Worm (Caenorhabditis elegans) whole organism, early embryonic: ENCODE measurements around the gene F37C4.4.

Experiments used
- B0310.2 ChIP-seq: sonication (generic microtip); optimal IDR thresholded peaks from 2 replicates; lab custom pipeline; 2016; ENCODE audit warnings: mild to moderate bottlenecking, missing genetic modification characterization, missing compliant biosample characterization
- F13C5.2 ChIP-seq: sonication (generic microtip); optimal IDR thresholded peaks from 2 replicates; lab custom pipeline; 2017; ENCODE audit warnings: mild to moderate bottlenecking, missing genetic modification characterization, inconsistent platforms, missing compliant biosample characterization
- aly-1 ChIP-seq: sonication (generic microtip); optimal IDR thresholded peaks from 2 replicates; lab custom pipeline; 2016; ENCODE audit warnings: missing genetic modification characterization, missing compliant biosample characterization
- ama-1 ChIP-seq: fragments of 150-350 bp; optimal IDR thresholded peaks from 2 replicates; lab custom pipeline; 2014
- ceh-13 ChIP-seq: fragments of 200-800 bp; sonication (Bioruptor generic); optimal IDR thresholded peaks from 2 replicates; lab custom pipeline; 2018; ENCODE audit warnings: mild to moderate bottlenecking, missing genetic modification characterization, missing compliant biosample characterization
- ceh-36 ChIP-seq: sonication (generic microtip); optimal IDR thresholded peaks from 2 replicates; lab custom pipeline; 2016; ENCODE audit warnings: missing genetic modification characterization, inconsistent platforms, missing compliant biosample characterization
- ets-7 ChIP-seq: sonication (generic microtip); optimal IDR thresholded peaks from 2 replicates; lab custom pipeline; 2016; ENCODE audit warnings: missing genotype, missing genetic modification characterization, missing compliant biosample characterization
- flt-1 ChIP-seq: fragments of 200-800 bp; sonication (Bioruptor generic); IDR thresholded peaks from 2 replicates; pipeline ENCODE4 v1.3.6; 2022; ENCODE audit warnings: missing genetic modification characterization, missing compliant biosample characterization
- hmbx-1 ChIP-seq: sonication (generic microtip); optimal IDR thresholded peaks from 2 replicates; lab custom pipeline; 2016; ENCODE audit warnings: mild to moderate bottlenecking, missing genetic modification characterization, missing compliant biosample characterization
- hmg-4 ChIP-seq: fragments of 200-800 bp; sonication (Bioruptor generic); optimal IDR thresholded peaks from 2 replicates; lab custom pipeline; 2018; ENCODE audit warnings: mild to moderate bottlenecking, missing genetic modification characterization, missing compliant biosample characterization
- hnd-1 ChIP-seq: sonication (generic microtip); optimal IDR thresholded peaks from 2 replicates; lab custom pipeline; 2016; ENCODE audit warnings: missing genetic modification characterization, missing compliant biosample characterization
- pes-1 ChIP-seq: fragments of 200-800 bp; sonication (Bioruptor generic); IDR thresholded peaks from 2 replicates; pipeline ENCODE4 v1.3.6; 2022; ENCODE audit warnings: missing genetic modification reagents, missing genetic modification characterization, missing compliant biosample characterization
- scrt-1 ChIP-seq: fragments of 200-800 bp; sonication (Bioruptor generic); IDR thresholded peaks from 2 replicates; pipeline ENCODE4 v1.3.6; 2022; ENCODE audit warnings: missing genetic modification characterization, missing compliant biosample characterization
- sea-1 ChIP-seq: fragments of 200-800 bp; sonication (Bioruptor generic); conservative IDR thresholded peaks from 2 replicates; pipeline ENCODE4 v1.3.6; 2022; ENCODE audit warnings: missing genetic modification characterization, missing compliant biosample characterization
- tbx-11 ChIP-seq: fragments of 200-800 bp; sonication (Bioruptor generic); IDR thresholded peaks from 2 replicates; pipeline ENCODE4 v1.3.6; 2022; ENCODE audit warnings: missing genetic modification characterization, missing compliant biosample characterization
- tbx-37 ChIP-seq: fragments of 200-800 bp; sonication (Bioruptor generic); conservative IDR thresholded peaks from 2 replicates; pipeline ENCODE4 v1.3.6; 2022; ENCODE audit warnings: missing genetic modification reagents, missing genetic modification characterization, missing compliant biosample characterization
- tra-4 ChIP-seq: sonication (generic microtip); optimal IDR thresholded peaks from 2 replicates; lab custom pipeline; 2017; ENCODE audit warnings: missing genetic modification characterization, missing compliant biosample characterization

F37C4.4 gene

ce11 chrIV:3867252-3867651, at the start of gene F37C4.4:
TSS of gene F37C4.4 (plus strand) at chrIV:3867309.
- TF ChIP-seq tbx-11 (GFP tag; lab: Robert Waterston, UW) (no peak), sea-1 (no peak), ama-1 (lab: Kevin White, UChicago) (no peak), F13C5.2 (tag; lab: Kevin White, UChicago) (no peak), ceh-13 (GFP tag; lab: Kevin White, UChicago) (no peak), aly-1 (tag; lab: Kevin White, UChicago) (no peak), ceh-36 (tag; lab: Kevin White, UChicago) (no peak), ets-7 (tag; lab: Kevin White, UChicago) (no peak), B0310.2 (tag; lab: Kevin White, UChicago) (no peak), tbx-37 (GFP tag; lab: Robert Waterston, UW) (no peak), tra-4 (no peak), hmbx-1 (tag; lab: Kevin White, UChicago) (no peak), scrt-1 (GFP tag; lab: Robert Waterston, UW) (no peak), flt-1 (GFP tag; lab: Robert Waterston, UW) (no peak), hmg-4 (no peak), hnd-1 (tag; lab: Kevin White, UChicago) (no peak), pes-1 (GFP tag; lab: Robert Waterston, UW) (no peak)

- TF ChIP-seq sea-1 (no peak), ceh-13 (GFP tag; lab: Kevin White, UChicago) (no peak), ama-1 (lab: Kevin White, UChicago) (no peak), tbx-37 (GFP tag; lab: Robert Waterston, UW) (no peak), flt-1 (GFP tag; lab: Robert Waterston, UW) (no peak), tra-4 (no peak), ets-7 (tag; lab: Kevin White, UChicago) (no peak), scrt-1 (GFP tag; lab: Robert Waterston, UW) (no peak), aly-1 (tag; lab: Kevin White, UChicago) (no peak), B0310.2 (tag; lab: Kevin White, UChicago) (no peak), hnd-1 (tag; lab: Kevin White, UChicago) (no peak), hmbx-1 (tag; lab: Kevin White, UChicago) (no peak), pes-1 (GFP tag; lab: Robert Waterston, UW) (no peak), ceh-36 (tag; lab: Kevin White, UChicago) (no peak), tbx-11 (GFP tag; lab: Robert Waterston, UW) (no peak)
Observed at ce11 chrIV:3819278-3819777, 47.8 kb upstream of the F37C4.4 start, which contains the start of gene bris-1. TSS of gene bris-1 (minus strand) at chrIV:3819328.

- TF ChIP-seq ets-7 (tag; lab: Kevin White, UChicago) (no peak), pes-1 (GFP tag; lab: Robert Waterston, UW) (no peak), aly-1 (tag; lab: Kevin White, UChicago) (no peak), hmg-4 (no peak), tbx-11 (GFP tag; lab: Robert Waterston, UW) (no peak), sea-1 (no peak), tbx-37 (GFP tag; lab: Robert Waterston, UW) (no peak), F13C5.2 (tag; lab: Kevin White, UChicago) (no peak)
Observed at ce11 chrIV:3820133-3820532, 47.0 kb upstream of the F37C4.4 start.

DNA sequence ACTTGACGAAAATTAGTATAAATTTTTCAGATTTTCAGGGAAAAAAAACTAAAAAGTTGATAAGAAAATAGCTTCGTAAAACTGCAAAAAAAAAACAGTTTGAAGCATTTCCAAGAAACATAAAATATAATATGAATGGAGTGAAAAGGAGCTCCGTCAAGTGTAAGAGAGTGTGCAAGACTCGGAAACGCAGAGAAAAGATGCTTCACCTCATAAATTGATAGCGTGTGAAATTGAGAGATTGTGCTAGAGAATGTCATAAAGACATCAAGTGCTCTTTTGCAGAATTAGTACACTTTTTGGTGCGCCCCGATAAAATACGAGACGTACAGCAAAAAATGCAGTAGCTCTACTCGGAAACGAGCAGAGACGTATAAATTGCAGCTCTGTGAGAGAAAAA, 45.6 kb upstream of the F37C4.4 start:
- TF ChIP-seq ama-1 (lab: Kevin White, UChicago) = no peak
- TF ChIP-seq ets-7 (tag; lab: Kevin White, UChicago) = no peak
- no peak for TF ChIP-seq ceh-36 (tag; lab: Kevin White, UChicago)
- no peak for TF ChIP-seq tra-4
- no peak for TF ChIP-seq ceh-13 (GFP tag; lab: Kevin White, UChicago)
- no peak for TF ChIP-seq tbx-11 (GFP tag; lab: Robert Waterston, UW)
- TF ChIP-seq flt-1 (GFP tag; lab: Robert Waterston, UW) = no peak
- no peak for TF ChIP-seq hmg-4
- no peak for TF ChIP-seq F13C5.2 (tag; lab: Kevin White, UChicago)
- TF ChIP-seq hmbx-1 (tag; lab: Kevin White, UChicago) = no peak
- no peak for TF ChIP-seq aly-1 (tag; lab: Kevin White, UChicago)

DNA sequence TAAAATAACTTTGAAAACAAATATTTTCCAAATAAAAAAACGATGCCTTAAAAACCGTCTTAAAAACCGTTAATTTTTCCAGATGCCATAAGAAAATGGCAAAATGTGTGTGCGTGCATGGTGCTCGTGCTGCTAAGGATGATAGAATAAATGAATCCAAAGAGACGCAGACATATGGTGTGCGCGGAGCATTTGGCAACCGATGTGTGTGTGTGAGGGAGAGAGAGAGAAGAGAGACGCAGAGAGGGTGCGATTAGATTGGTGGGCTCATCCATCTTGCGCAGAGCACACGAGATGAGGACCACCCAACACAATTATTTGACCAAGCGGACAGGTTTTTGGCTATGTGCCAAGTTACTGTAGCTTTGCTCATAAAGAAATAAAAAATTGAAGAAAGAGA, 42.4 kb upstream of the F37C4.4 start:
- TF ChIP-seq F13C5.2 (tag; lab: Kevin White, UChicago) (peak; percentile 18), hmg-4 (peak; percentile 20), ceh-13 (GFP tag; lab: Kevin White, UChicago) (no peak)

- TF ChIP-seq tbx-37 (GFP tag; lab: Robert Waterston, UW) (no peak), hmbx-1 (tag; lab: Kevin White, UChicago) (no peak)
Observed at ce11 chrIV:3825388-3825787, 41.7 kb upstream of the F37C4.4 start.

DNA sequence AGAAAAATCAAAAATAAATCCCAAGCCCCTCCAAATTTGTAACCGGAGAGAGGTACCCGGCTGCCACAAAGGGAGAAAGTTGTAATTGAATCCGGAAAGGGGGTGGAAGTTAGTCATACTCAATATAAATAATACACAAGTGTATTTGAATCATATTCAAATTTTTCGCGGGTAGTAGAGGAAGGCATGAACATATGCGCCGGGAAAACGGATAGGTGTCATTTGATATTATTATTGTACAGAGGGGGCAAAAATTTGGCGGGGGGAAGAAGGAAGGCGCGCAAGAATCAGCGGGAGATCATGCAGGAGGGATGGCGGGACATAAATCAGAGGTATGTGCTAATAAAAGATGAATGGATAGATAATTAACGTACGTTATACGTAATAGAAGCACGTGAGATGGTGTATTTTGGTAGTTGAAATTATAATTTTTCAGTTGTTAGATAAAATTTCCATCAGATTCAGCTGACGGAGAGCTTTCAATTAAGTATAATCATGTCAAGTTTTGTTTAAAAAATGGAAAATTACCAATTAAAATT, 40.5 kb upstream of the F37C4.4 start, which contains the start of gene F28F9.3:
TSS of gene F28F9.3 (plus strand) at position 301 of the 539 bp plus-strand sequence.
- TF ChIP-seq tbx-37 (GFP tag; lab: Robert Waterston, UW) = no peak
- TF ChIP-seq F13C5.2 (tag; lab: Kevin White, UChicago) = no peak
- TF ChIP-seq ceh-36 (tag; lab: Kevin White, UChicago) = no peak
- TF ChIP-seq tbx-11 (GFP tag; lab: Robert Waterston, UW) = no peak
- TF ChIP-seq tra-4 = no peak
- no peak for TF ChIP-seq aly-1 (tag; lab: Kevin White, UChicago)
- no peak for TF ChIP-seq ets-7 (tag; lab: Kevin White, UChicago)
- TF ChIP-seq hmg-4 = no peak
- no peak for TF ChIP-seq scrt-1 (GFP tag; lab: Robert Waterston, UW)
- no peak for TF ChIP-seq hnd-1 (tag; lab: Kevin White, UChicago)
- no peak for TF ChIP-seq pes-1 (GFP tag; lab: Robert Waterston, UW)
- TF ChIP-seq sea-1 = no peak
- no peak for TF ChIP-seq ama-1 (lab: Kevin White, UChicago)
- no peak for TF ChIP-seq flt-1 (GFP tag; lab: Robert Waterston, UW)
- no peak for TF ChIP-seq ceh-13 (GFP tag; lab: Kevin White, UChicago)
- no peak for TF ChIP-seq hmbx-1 (tag; lab: Kevin White, UChicago)
